Fruit fly (Drosophila melanogaster): Measurements from ENCODE around the gene toc.

dm6 chr2L:3127813-3128212, 16.8 kb downstream of the toc start:
- TF ChIP-seq CG2678 (tag; optimal IDR thresholded peaks at IDR 0.05) (no peak), C15 (GFP tag; IDR thresholded peaks at IDR 0.05) (no peak), H2.0 (GFP tag; IDR thresholded peaks at IDR 0.05) (no peak), CG13123 (GFP tag; optimal IDR thresholded peaks at IDR 0.05) (no peak)
